Worm (Caenorhabditis elegans) whole organism, L3 larva: ENCODE results near the gene F43C11.3.

ENCODE experiments used
- R02D3.7 ChIP-seq: fragments of 150-350 bp; optimal IDR thresholded peaks from 2 replicates; lab custom pipeline; 2014; ENCODE audit warnings: missing biosample characterization, missing genetic modification characterization
- aly-2 ChIP-seq: fragments of 150-350 bp; optimal IDR thresholded peaks from 2 replicates; lab custom pipeline; 2014; ENCODE audit warnings: missing biosample characterization, missing genetic modification characterization
- ama-1 ChIP-seq: fragments of 150-350 bp; optimal IDR thresholded peaks from 2 replicates; lab custom pipeline; 2018
- ceh-28 ChIP-seq: fragments of 150-350 bp; optimal IDR thresholded peaks from 2 replicates; lab custom pipeline; 2014; ENCODE audit warnings: missing biosample characterization, missing genetic modification reagents, missing genetic modification characterization
- ceh-82 ChIP-seq: fragments of 150-350 bp; optimal IDR thresholded peaks from 2 replicates; lab custom pipeline; 2014; ENCODE audit warnings: missing biosample characterization, missing genetic modification characterization
- ceh-9 ChIP-seq: sonication (generic microtip); optimal IDR thresholded peaks from 2 replicates; lab custom pipeline; 2018; ENCODE audit warnings: missing biosample characterization, missing genetic modification characterization
- elt-1 ChIP-seq: fragments of 150-350 bp; optimal IDR thresholded peaks from 2 replicates; lab custom pipeline; 2014; ENCODE audit warnings: missing biosample characterization, missing genetic modification characterization
- elt-2 ChIP-seq: sonication (generic microtip); optimal IDR thresholded peaks from 2 replicates; lab custom pipeline; 2016; ENCODE audit warnings: missing genetic modification reagents, mild to moderate bottlenecking, missing genetic modification characterization, missing compliant biosample characterization
- elt-3 ChIP-seq, 3 experiments: fragments of 150-350 bp in 1 of 3; sonication (generic microtip) in 2 of 3; optimal IDR thresholded peaks; 2 replicates in 2 of 3; 4 replicates in 1 of 3; lab custom pipeline; 2014 to 2017; ENCODE audit warnings: missing biosample characterization in 3 of 3, missing genetic modification characterization in 3 of 3
- eor-1 ChIP-seq, 2 experiments: fragments of 150-350 bp; optimal IDR thresholded peaks; 2 replicates each; lab custom pipeline; 2014 to 2018; ENCODE audit warnings: missing biosample characterization in 2 of 2, missing genetic modification characterization in 2 of 2
- fkh-10 ChIP-seq: sonication (generic microtip); optimal IDR thresholded peaks from 2 replicates; lab custom pipeline; 2017; ENCODE audit warnings: missing biosample characterization, missing genetic modification reagents, missing genetic modification characterization
- fkh-2 ChIP-seq: fragments of 150-350 bp; optimal IDR thresholded peaks from 2 replicates; lab custom pipeline; 2014; ENCODE audit warnings: missing biosample characterization, missing genetic modification reagents, missing genetic modification characterization
- fos-1 ChIP-seq: fragments of 150-350 bp; optimal IDR thresholded peaks from 2 replicates; lab custom pipeline; 2014; ENCODE audit warnings: missing biosample characterization, missing genetic modification characterization
- jun-1 ChIP-seq: fragments of 150-350 bp; optimal IDR thresholded peaks from 2 replicates; lab custom pipeline; 2014; ENCODE audit warnings: missing biosample characterization, missing genetic modification reagents, missing genetic modification characterization
- lin-15B ChIP-seq: fragments of 150-350 bp; optimal IDR thresholded peaks from 2 replicates; lab custom pipeline; 2014; ENCODE audit warnings: missing biosample characterization, missing genetic modification characterization
- lin-39 ChIP-seq: fragments of 150-350 bp; optimal IDR thresholded peaks from 2 replicates; lab custom pipeline; 2018; ENCODE audit warnings: missing biosample characterization, missing genetic modification reagents, missing genetic modification characterization
- lsy-12 ChIP-seq: sonication (generic microtip); optimal IDR thresholded peaks from 2 replicates; lab custom pipeline; 2016; ENCODE audit warnings: mild to moderate bottlenecking, missing genetic modification characterization, missing compliant biosample characterization
- mdl-1 ChIP-seq: fragments of 150-350 bp; optimal IDR thresholded peaks from 2 replicates; lab custom pipeline; 2014; ENCODE audit warnings: missing biosample characterization, missing genetic modification characterization
- mml-1 ChIP-seq: fragments of 150-350 bp; sonication (generic microtip); optimal IDR thresholded peaks from 3 replicates; lab custom pipeline; 2014; ENCODE audit warnings: missing biosample characterization, missing genetic modification characterization
- nhr-12 ChIP-seq: fragments of 150-350 bp; optimal IDR thresholded peaks from 2 replicates; lab custom pipeline; 2014; ENCODE audit warnings: missing biosample characterization, missing genetic modification characterization
- nhr-25 ChIP-seq: sonication (generic microtip); optimal IDR thresholded peaks from 2 replicates; lab custom pipeline; 2017; ENCODE audit warnings: missing biosample characterization, missing genetic modification characterization
- nhr-28 ChIP-seq: fragments of 150-350 bp; optimal IDR thresholded peaks from 2 replicates; lab custom pipeline; 2014; ENCODE audit warnings: missing biosample characterization, missing genetic modification characterization
- nhr-67 ChIP-seq: fragments of 150-350 bp; optimal IDR thresholded peaks from 2 replicates; lab custom pipeline; 2014; ENCODE audit warnings: missing biosample characterization, missing genetic modification characterization
- nhr-76 ChIP-seq: fragments of 150-350 bp; sonication (generic microtip); optimal IDR thresholded peaks from 5 replicates; lab custom pipeline; 2014; ENCODE audit warnings: missing biosample characterization, missing genetic modification characterization
- nhr-77 ChIP-seq: fragments of 150-350 bp; optimal IDR thresholded peaks from 2 replicates; lab custom pipeline; 2014; ENCODE audit warnings: missing biosample characterization, missing genetic modification characterization
- pha-4 ChIP-seq: fragments of 150-350 bp; optimal IDR thresholded peaks from 2 replicates; lab custom pipeline; 2014; ENCODE audit warnings: missing biosample characterization, missing genetic modification reagents, missing genetic modification characterization
- pqm-1 ChIP-seq: fragments of 150-350 bp; optimal IDR thresholded peaks from 2 replicates; lab custom pipeline; 2017; ENCODE audit warnings: missing biosample characterization, missing genetic modification characterization, inconsistent platforms
- snpc-4 ChIP-seq: fragments of 150-350 bp; optimal IDR thresholded peaks from 2 replicates; lab custom pipeline; 2014; ENCODE audit warnings: missing biosample characterization, missing genetic modification characterization
- tbx-2 ChIP-seq: sonication (generic microtip); optimal IDR thresholded peaks from 2 replicates; lab custom pipeline; 2016; ENCODE audit warnings: mild to moderate bottlenecking, missing genetic modification characterization, missing compliant biosample characterization
- unc-39 ChIP-seq: sonication (generic microtip); optimal IDR thresholded peaks from 4 replicates; lab custom pipeline; 2017; ENCODE audit warnings: missing biosample characterization, missing genetic modification characterization
- unc-62 ChIP-seq: fragments of 150-350 bp; sonication (generic microtip); optimal IDR thresholded peaks from 4 replicates; lab custom pipeline; 2014; ENCODE audit warnings: missing biosample characterization, missing genetic modification reagents, missing genetic modification characterization
- zag-1 ChIP-seq: fragments of 150-350 bp; optimal IDR thresholded peaks from 2 replicates; lab custom pipeline; 2014; ENCODE audit warnings: missing biosample characterization, missing genetic modification characterization
- ztf-11 ChIP-seq: fragments of 150-350 bp; optimal IDR thresholded peaks from 2 replicates; lab custom pipeline; 2014; ENCODE audit warnings: missing biosample characterization, missing genetic modification characterization
- ztf-4 ChIP-seq: fragments of 150-350 bp; optimal IDR thresholded peaks from 2 replicates; lab custom pipeline; 2014; ENCODE audit warnings: missing biosample characterization, missing genetic modification characterization

F43C11.3 gene

DNA sequence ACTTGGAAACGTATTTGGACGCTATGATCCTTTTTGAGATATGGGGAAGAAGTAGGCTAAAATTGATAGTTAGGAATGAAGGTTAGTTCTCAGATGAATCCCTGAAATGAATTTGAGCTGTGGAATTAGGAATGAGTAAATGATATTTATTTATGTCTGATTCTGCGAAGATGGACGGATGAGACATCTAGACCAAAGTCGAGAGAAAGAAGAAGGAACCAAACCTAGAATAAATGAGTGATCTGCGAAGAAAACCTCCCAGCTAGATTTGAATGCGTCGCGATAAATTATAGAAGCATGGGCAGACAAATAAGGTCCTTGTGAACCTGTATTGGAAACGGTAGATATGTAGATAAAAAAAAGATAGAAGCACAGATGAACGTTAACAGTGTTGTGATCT, 6.9 kb downstream of the F43C11.3 start, which contains the start of gene F43C11.16:
Gene F43C11.16, minus strand, starts transcription at position 101 of the 400 bp plus-strand sequence.
- TF ChIP-seq fos-1 (tag; lab: Kevin White, UChicago) = no peak

DNA sequence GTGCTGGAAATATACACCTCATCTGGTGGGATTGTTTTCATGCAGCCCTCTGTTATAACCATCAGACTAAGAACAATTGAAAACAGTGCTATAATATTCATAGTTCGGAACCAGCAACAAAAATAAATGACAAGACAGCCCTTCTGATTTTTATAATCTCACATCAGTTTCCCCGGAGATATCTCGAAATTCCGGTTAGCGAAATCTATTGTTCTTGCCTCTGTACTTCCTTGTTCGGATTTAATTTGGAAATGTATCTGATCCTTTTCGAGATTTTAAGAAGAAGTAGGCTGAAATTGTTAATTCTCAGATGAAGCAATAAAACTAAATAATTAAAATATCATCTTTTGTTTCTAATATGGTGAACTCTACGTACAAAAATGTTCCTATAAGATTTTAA, 10.6 kb downstream of the F43C11.3 start, which contains the start of gene F43C11.11:
Gene F43C11.11, minus strand, starts transcription at position 101 of the 400 bp plus-strand sequence.
- no peak for TF ChIP-seq nhr-28 (tag; lab: Kevin White, UChicago)
- no peak for TF ChIP-seq unc-39 (tag; lab: Kevin White, UChicago)
- no peak for TF ChIP-seq lin-15B (tag; lab: Kevin White, UChicago)
- no peak for TF ChIP-seq elt-1
- TF ChIP-seq pha-4 (tag; lab: Kevin White, UChicago) = no peak
- TF ChIP-seq R02D3.7 (tag; lab: Kevin White, UChicago) = no peak
- no peak for TF ChIP-seq eor-1 (tag; optimal IDR thresholded peaks at IDR 0.05; lab: Kevin White, UChicago)
- no peak for TF ChIP-seq snpc-4 (tag; lab: Kevin White, UChicago)
- no peak for TF ChIP-seq nhr-25 (tag; lab: Kevin White, UChicago)
- no peak for TF ChIP-seq ama-1

DNA sequence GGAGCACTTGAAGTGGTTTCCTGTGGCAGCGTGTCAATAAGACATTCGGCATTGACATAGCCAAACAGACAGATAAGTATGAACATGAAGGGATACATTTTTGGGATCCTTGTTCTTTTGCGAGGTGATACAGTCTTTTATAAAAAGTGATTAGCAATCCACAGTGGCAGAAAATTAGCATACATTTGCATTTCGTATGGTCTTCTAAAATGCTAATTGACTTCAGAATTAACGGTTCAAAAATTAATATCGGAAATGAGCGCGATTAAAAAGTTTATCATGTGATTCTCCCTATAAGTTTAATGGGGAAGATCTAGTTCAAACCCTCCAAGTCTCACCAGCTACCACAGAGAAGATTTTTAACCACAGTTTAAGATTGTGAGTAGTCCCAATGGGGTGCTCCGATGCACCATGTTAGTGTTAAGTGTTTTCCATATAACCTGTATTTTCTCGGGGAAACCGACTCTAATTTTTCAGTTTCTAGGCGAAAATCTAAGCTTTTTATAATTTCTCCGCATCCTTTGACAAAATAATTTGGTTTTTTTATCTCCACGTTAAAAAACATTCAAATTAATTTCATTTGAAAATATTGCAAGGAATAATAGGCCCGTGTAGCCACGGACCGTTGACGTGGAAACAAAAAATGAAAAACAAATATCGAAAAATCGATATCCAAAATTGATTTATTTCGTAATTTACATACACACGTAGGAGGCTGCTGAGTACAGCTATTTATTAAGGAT, 13.7 kb downstream of the F43C11.3 start, which contains the start of the genes F43C11.12 and F16G10.5:
Gene F43C11.12, minus strand, starts transcription at position 101 of the 743 bp plus-strand sequence.
Gene F16G10.5, plus strand, starts transcription at position 693 of the 743 bp plus-strand sequence.
- no peak for TF ChIP-seq nhr-12
- no peak for TF ChIP-seq ceh-82 (tag; lab: Kevin White, UChicago)
- TF ChIP-seq tbx-2 (tag; lab: Kevin White, UChicago) = no peak
- TF ChIP-seq nhr-28 (tag; lab: Kevin White, UChicago) = no peak
- TF ChIP-seq nhr-77 (tag; lab: Kevin White, UChicago) = no peak
- no peak for TF ChIP-seq fkh-10 (GFP tag; lab: Kevin White, UChicago)
- TF ChIP-seq elt-2 = no peak
- no peak for TF ChIP-seq lsy-12 (tag; lab: Kevin White, UChicago)
- TF ChIP-seq fkh-2 (tag; lab: Kevin White, UChicago) = no peak
- no peak for TF ChIP-seq nhr-76 (tag; lab: Kevin White, UChicago)
- TF ChIP-seq ztf-11 (tag; lab: Kevin White, UChicago) = no peak

DNA sequence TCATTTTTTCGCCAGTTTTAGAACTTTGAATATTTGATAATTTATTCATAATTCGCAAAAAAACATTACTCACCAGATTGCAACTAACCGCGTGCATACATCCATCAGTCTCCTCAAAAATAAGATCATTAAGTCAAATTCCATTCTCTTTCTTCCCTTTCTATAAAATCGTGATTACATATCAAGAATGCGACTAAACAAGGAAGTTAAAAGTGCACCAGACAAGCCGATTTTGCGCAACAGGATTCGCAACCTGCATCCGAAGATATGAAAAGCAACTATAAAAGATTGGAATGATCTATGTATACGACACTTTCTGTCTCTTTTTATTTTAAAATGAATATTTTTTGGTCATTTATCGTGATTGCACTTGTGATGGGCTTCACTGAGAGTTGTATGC, 15.8 kb downstream of the F43C11.3 start, which contains the start of gene hpo-25:
Gene hpo-25, plus strand, starts transcription at position 301 of the 400 bp plus-strand sequence.
- TF ChIP-seq eor-1 (tag; optimal IDR thresholded peaks at IDR 0.05; lab: Kevin White, UChicago) = no peak
- TF ChIP-seq ceh-9 (tag; lab: Kevin White, UChicago) = no peak
- TF ChIP-seq lin-15B (tag; lab: Kevin White, UChicago) = no peak
- no peak for TF ChIP-seq aly-2 (tag; lab: Kevin White, UChicago)
- TF ChIP-seq elt-3 (tag; optimal IDR thresholded peaks at IDR 0.05; lab: Kevin White, UChicago) = no peak
- TF ChIP-seq fos-1 (tag; lab: Kevin White, UChicago) = no peak
- no peak for TF ChIP-seq nhr-25 (tag; lab: Kevin White, UChicago)
- TF ChIP-seq lin-39 (tag; lab: Kevin White, UChicago) = no peak
- no peak for TF ChIP-seq mdl-1 (tag; lab: Kevin White, UChicago)
- TF ChIP-seq zag-1 = no peak

DNA sequence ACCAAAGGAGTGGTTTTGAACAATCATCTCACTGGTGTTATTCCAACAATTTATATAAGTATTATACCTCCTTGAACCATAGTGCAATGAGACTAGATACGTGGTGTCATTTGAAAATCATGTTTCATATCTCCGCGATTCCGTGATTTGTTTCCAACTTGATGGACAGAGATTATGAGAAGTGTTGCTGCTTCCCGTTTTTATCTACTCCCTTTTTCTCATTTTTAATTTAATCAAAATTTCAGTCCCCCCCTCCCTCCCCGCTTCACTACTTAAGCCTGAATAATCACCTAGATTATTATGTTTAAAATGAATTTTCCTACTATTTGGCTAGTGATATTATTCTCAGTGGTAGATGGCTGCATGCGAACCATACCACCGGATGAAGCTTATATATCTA, 19.0 kb downstream of the F43C11.3 start, which contains the start of gene F16G10.3:
Gene F16G10.3, plus strand, starts transcription at position 301 of the 400 bp plus-strand sequence.
- TF ChIP-seq nhr-67 (no peak), ztf-4 (tag; lab: Kevin White, UChicago) (no peak), pqm-1 (no peak), mdl-1 (tag; lab: Kevin White, UChicago) (no peak), eor-1 (tag; optimal IDR thresholded peaks at IDR 0.05; lab: Kevin White, UChicago) (no peak), nhr-25 (tag; lab: Kevin White, UChicago) (no peak), ceh-28 (tag; lab: Kevin White, UChicago) (no peak), unc-62 (GFP tag; lab: Kevin White, UChicago) (no peak), nhr-28 (tag; lab: Kevin White, UChicago) (no peak), tbx-2 (tag; lab: Kevin White, UChicago) (no peak), snpc-4 (tag; lab: Kevin White, UChicago) (no peak), mml-1 (tag; lab: Kevin White, UChicago) (no peak), jun-1 (no peak)
